Worm (Caenorhabditis elegans) whole organism, early embryonic: ENCODE measurements around the gene xdh-1.
"Not testable (repeated sequence)": the region's sequence is repeated elsewhere in the genome, so short reads cannot be mapped to it uniquely, and the experiment has no call there.

Experiments
- B0310.2 ChIP-seq: sonication (generic microtip); optimal IDR thresholded peaks from 2 replicates; lab custom pipeline; 2016; ENCODE audit warnings: mild to moderate bottlenecking, missing genetic modification characterization, missing compliant biosample characterization
- F13C5.2 ChIP-seq: sonication (generic microtip); optimal IDR thresholded peaks from 2 replicates; lab custom pipeline; 2017; ENCODE audit warnings: mild to moderate bottlenecking, missing genetic modification characterization, inconsistent platforms, missing compliant biosample characterization
- aly-1 ChIP-seq: sonication (generic microtip); optimal IDR thresholded peaks from 2 replicates; lab custom pipeline; 2016; ENCODE audit warnings: missing genetic modification characterization, missing compliant biosample characterization
- ama-1 ChIP-seq: fragments of 150-350 bp; optimal IDR thresholded peaks from 2 replicates; lab custom pipeline; 2014
- ceh-13 ChIP-seq: fragments of 200-800 bp; sonication (Bioruptor generic); optimal IDR thresholded peaks from 2 replicates; lab custom pipeline; 2018; ENCODE audit warnings: mild to moderate bottlenecking, missing genetic modification characterization, missing compliant biosample characterization
- ceh-36 ChIP-seq: sonication (generic microtip); optimal IDR thresholded peaks from 2 replicates; lab custom pipeline; 2016; ENCODE audit warnings: missing genetic modification characterization, inconsistent platforms, missing compliant biosample characterization
- ets-7 ChIP-seq: sonication (generic microtip); optimal IDR thresholded peaks from 2 replicates; lab custom pipeline; 2016; ENCODE audit warnings: missing genotype, missing genetic modification characterization, missing compliant biosample characterization
- flt-1 ChIP-seq: fragments of 200-800 bp; sonication (Bioruptor generic); IDR thresholded peaks from 2 replicates; pipeline ENCODE4 v1.3.6; 2022; ENCODE audit warnings: missing genetic modification characterization, missing compliant biosample characterization
- hmbx-1 ChIP-seq: sonication (generic microtip); optimal IDR thresholded peaks from 2 replicates; lab custom pipeline; 2016; ENCODE audit warnings: mild to moderate bottlenecking, missing genetic modification characterization, missing compliant biosample characterization
- hmg-4 ChIP-seq: fragments of 200-800 bp; sonication (Bioruptor generic); optimal IDR thresholded peaks from 2 replicates; lab custom pipeline; 2018; ENCODE audit warnings: mild to moderate bottlenecking, missing genetic modification characterization, missing compliant biosample characterization
- hnd-1 ChIP-seq: sonication (generic microtip); optimal IDR thresholded peaks from 2 replicates; lab custom pipeline; 2016; ENCODE audit warnings: missing genetic modification characterization, missing compliant biosample characterization
- pes-1 ChIP-seq: fragments of 200-800 bp; sonication (Bioruptor generic); IDR thresholded peaks from 2 replicates; pipeline ENCODE4 v1.3.6; 2022; ENCODE audit warnings: missing genetic modification reagents, missing genetic modification characterization, missing compliant biosample characterization
- scrt-1 ChIP-seq: fragments of 200-800 bp; sonication (Bioruptor generic); IDR thresholded peaks from 2 replicates; pipeline ENCODE4 v1.3.6; 2022; ENCODE audit warnings: missing genetic modification characterization, missing compliant biosample characterization
- sea-1 ChIP-seq: fragments of 200-800 bp; sonication (Bioruptor generic); conservative IDR thresholded peaks from 2 replicates; pipeline ENCODE4 v1.3.6; 2022; ENCODE audit warnings: missing genetic modification characterization, missing compliant biosample characterization
- tbx-11 ChIP-seq: fragments of 200-800 bp; sonication (Bioruptor generic); IDR thresholded peaks from 2 replicates; pipeline ENCODE4 v1.3.6; 2022; ENCODE audit warnings: missing genetic modification characterization, missing compliant biosample characterization
- tbx-37 ChIP-seq: fragments of 200-800 bp; sonication (Bioruptor generic); conservative IDR thresholded peaks from 2 replicates; pipeline ENCODE4 v1.3.6; 2022; ENCODE audit warnings: missing genetic modification reagents, missing genetic modification characterization, missing compliant biosample characterization
- tra-4 ChIP-seq: sonication (generic microtip); optimal IDR thresholded peaks from 2 replicates; lab custom pipeline; 2017; ENCODE audit warnings: missing genetic modification characterization, missing compliant biosample characterization

Gene xdh-1

DNA sequence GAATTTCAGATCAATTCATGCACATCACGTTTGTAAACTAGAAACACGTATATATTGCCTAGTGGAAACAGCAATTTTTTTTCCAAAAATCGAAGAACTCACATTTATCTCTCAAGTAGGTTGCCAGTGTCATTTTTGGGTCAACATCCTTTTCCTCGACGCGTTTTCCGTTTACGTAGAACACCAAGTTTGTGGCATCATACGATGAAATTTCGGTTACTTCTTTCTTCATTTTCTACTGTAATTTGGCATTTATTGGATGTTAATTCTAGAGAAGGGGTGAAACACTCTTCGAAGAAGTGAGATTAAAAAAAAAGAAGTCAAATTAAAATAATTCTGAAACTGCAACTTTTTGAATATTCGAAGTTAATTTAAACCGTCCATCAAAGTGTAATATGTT is at the start of gene xdh-1:
Gene xdh-1, minus strand, starts transcription at position 240 of the 400 bp plus-strand sequence.
- TF ChIP-seq flt-1 (GFP tag; lab: Robert Waterston, UW) (no peak), hnd-1 (tag; lab: Kevin White, UChicago) (no peak), ama-1 (lab: Kevin White, UChicago) (no peak), F13C5.2 (tag; lab: Kevin White, UChicago) (no peak), ceh-36 (tag; lab: Kevin White, UChicago) (no peak), tbx-11 (GFP tag; lab: Robert Waterston, UW) (no peak), sea-1 (GFP tag; lab: Robert Waterston, UW) (no peak), tbx-37 (GFP tag; lab: Robert Waterston, UW) (no peak), tra-4 (tag; lab: Kevin White, UChicago) (no peak), hmbx-1 (no peak), pes-1 (GFP tag; lab: Robert Waterston, UW) (no peak), ets-7 (tag; lab: Kevin White, UChicago) (no peak), B0310.2 (tag; lab: Kevin White, UChicago) (no peak), hmg-4 (GFP tag; lab: Kevin White, UChicago) (no peak), scrt-1 (GFP tag; lab: Robert Waterston, UW) (no peak)

DNA sequence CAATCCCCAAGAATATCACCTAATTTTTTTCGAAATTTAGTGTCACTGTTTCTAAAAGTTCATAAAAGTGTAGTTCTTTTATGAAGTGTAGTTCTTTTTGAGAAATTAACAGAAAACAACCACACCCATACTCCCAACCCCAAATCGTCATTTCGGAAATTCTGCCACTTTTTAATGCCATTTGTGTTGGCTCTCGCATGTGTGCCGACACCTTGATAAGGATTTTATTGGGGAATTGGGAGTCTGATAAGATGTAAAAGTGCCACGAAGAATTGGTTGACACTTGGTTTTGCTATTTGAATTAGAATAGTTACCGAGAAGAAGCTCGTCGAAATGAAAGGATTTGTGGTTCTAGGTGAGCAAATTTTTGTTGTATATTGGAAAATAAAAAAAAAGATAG is 44.0 kb upstream of the xdh-1 start, which contains the start of gene nspg-9:
Gene nspg-9, plus strand, starts transcription at position 234 of the 400 bp plus-strand sequence.
- TF ChIP-seq scrt-1 (GFP tag; lab: Robert Waterston, UW) (no peak), hmbx-1 (no peak)

DNA sequence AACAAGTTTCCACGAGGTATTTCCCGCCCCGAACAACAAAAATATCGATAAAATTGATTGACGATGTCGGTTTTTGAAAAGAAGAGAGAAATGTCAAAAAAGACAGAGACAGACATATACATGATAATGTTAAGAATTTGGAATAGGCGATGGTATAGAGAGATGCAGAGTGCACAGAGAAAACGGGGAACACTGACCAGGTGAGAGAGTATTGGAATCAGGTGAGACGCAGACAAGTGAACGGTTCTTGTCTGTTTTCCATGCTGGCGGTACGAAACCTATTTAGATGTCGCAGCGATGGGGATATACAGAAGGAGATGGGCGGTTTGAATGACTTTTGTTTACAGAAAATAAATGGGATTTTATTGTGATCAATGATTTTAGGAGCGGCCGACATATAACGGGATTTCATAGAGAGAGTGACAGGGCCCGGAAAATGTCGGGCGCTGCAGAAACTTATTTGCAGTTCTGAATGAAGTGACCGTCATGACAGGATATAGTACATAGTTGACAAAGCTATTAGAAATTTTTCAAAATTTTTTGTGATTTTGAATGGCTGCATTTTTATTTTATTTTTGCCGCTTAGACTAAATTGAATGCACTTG is 32.6 kb upstream of the xdh-1 start:
- TF ChIP-seq flt-1 (GFP tag; lab: Robert Waterston, UW): no peak
- TF ChIP-seq tra-4 (tag; lab: Kevin White, UChicago): no peak
- TF ChIP-seq hmbx-1: no peak
- TF ChIP-seq F13C5.2 (tag; lab: Kevin White, UChicago): no peak
- TF ChIP-seq ceh-36 (tag; lab: Kevin White, UChicago): no peak

DNA sequence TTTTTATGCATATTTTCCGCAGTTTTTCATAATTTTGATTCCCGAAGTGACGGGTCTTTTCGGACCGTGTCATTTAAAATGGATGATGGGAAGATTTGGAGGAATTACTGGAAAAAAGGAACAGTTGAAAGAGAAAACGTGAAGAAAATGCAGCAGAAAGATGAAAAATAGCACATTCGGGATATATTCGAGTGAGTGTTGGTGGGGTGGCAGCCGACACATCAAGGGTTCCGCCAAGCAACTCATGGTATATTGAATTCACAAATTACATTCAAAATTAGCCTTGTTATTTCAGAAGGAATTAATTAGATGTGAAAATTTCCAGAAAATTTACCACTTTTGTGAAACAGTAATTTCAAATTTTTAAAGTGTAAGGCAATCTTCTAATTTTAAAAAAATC is 31.4 kb upstream of the xdh-1 start, which contains the start of gene tra-3:
Gene tra-3, minus strand, starts transcription at position 107 of the 400 bp plus-strand sequence.
- no peak for TF ChIP-seq tbx-11 (GFP tag; lab: Robert Waterston, UW)
- TF ChIP-seq ets-7 (tag; lab: Kevin White, UChicago): no peak
- no peak for TF ChIP-seq hmbx-1

DNA sequence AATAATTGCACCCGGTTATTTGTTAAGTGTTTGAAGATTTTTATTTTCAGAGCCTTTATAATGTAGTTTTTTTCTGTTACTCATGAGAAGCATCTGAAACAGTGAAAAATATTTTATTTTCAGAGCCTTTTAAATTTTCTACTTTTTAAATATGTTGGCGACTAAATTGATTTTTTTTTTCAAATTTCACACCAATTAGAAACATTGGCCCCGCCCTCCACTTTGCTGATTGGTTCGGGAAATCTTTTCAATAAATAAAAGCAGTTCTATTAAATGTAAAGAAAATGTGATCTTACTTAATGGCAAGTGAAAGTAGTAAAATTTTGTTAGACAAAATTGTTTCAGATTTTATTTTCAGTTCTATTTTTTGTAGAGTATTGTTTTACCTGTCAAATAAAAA is 24.7 kb upstream of the xdh-1 start:
- TF ChIP-seq ama-1 (lab: Kevin White, UChicago) (no peak), tra-4 (tag; lab: Kevin White, UChicago) (no peak), pes-1 (GFP tag; lab: Robert Waterston, UW) (no peak), sea-1 (GFP tag; lab: Robert Waterston, UW) (no peak), scrt-1 (GFP tag; lab: Robert Waterston, UW) (no peak), hmbx-1 (no peak), B0310.2 (tag; lab: Kevin White, UChicago) (no peak), hmg-4 (GFP tag; lab: Kevin White, UChicago) (no peak), hnd-1 (tag; lab: Kevin White, UChicago) (no peak), tbx-37 (GFP tag; lab: Robert Waterston, UW) (no peak), ceh-36 (tag; lab: Kevin White, UChicago) (no peak), ets-7 (tag; lab: Kevin White, UChicago) (no peak), flt-1 (GFP tag; lab: Robert Waterston, UW) (no peak), tbx-11 (GFP tag; lab: Robert Waterston, UW) (no peak), F13C5.2 (tag; lab: Kevin White, UChicago) (no peak), ceh-13 (GFP tag; lab: Kevin White, UChicago) (no peak), aly-1 (tag; lab: Kevin White, UChicago) (no peak)

DNA sequence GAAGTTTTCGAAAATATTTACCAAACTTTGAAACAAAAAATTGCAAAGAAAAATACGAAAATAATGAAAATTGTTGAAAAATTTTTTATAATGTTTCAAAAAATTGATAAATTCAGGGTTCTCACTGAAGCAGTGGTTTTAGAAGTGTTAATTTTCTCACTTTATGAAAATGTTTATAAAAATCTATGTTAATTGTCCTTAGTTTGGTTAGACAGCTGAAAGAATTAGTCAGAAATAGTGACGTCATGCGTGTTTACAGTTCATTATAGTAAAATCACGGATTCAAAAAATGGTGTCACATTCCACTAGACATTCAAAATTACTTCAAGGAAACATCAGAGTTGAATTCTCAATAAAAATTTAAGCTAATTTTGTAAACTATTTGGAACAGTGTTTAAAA is 23.2 kb upstream of the xdh-1 start:
- TF ChIP-seq F13C5.2 (tag; lab: Kevin White, UChicago) (no peak), ceh-36 (tag; lab: Kevin White, UChicago) (no peak), ceh-13 (GFP tag; lab: Kevin White, UChicago) (no peak), hnd-1 (tag; lab: Kevin White, UChicago) (no peak), hmg-4 (GFP tag; lab: Kevin White, UChicago) (no peak), flt-1 (GFP tag; lab: Robert Waterston, UW) (no peak)

DNA sequence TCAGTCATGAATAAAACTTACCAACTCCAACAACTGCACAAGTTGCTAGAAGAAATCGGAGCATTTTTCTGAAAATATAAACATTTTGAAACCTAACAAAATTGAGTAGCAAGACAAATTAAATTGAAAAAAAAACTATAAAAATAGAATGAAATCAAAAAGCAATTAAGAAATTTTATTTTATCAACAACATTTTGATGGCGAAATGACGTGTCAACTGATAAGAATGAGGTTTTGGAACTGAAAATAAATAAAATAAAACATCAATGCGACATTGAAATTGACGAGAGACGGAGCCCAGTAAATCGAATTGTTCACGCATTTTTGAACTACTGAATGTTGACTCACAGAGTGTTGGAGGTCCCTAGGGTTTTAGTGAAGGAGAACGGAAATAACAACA is 18.2 kb upstream of the xdh-1 start, which contains the start of gene F55B11.4:
Gene F55B11.4, minus strand, starts transcription at position 68 of the 400 bp plus-strand sequence.
- TF ChIP-seq ceh-13 (GFP tag; lab: Kevin White, UChicago) (no peak), hmbx-1 (no peak)

DNA sequence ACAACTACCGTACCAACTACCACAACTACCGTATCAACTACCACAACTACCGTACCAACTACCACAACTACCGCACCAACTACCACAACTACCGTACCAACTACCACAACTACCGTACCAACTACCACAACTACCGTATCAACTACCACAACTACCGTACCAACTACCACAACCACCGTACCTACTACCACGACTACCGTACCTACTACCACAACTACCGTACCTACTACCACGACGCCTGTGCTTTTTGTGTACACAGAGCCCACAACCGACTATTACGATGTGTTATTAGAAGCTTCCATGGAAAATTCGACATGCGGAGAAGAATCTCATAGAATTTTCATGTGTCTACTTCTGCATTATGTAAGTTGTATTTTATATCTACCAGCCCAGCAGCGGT is 14.7 kb upstream of the xdh-1 start, which contains the start of gene F55B11.5:
Gene F55B11.5, plus strand, starts transcription at position 301 of the 400 bp plus-strand sequence.
- not testable (repeated sequence) for TF ChIP-seq tbx-37 (GFP tag; lab: Robert Waterston, UW); tra-4 (tag; lab: Kevin White, UChicago); ets-7 (tag; lab: Kevin White, UChicago)
